Worm (Caenorhabditis elegans): ENCODE measurements around the gene F16G10.11.

DNA sequence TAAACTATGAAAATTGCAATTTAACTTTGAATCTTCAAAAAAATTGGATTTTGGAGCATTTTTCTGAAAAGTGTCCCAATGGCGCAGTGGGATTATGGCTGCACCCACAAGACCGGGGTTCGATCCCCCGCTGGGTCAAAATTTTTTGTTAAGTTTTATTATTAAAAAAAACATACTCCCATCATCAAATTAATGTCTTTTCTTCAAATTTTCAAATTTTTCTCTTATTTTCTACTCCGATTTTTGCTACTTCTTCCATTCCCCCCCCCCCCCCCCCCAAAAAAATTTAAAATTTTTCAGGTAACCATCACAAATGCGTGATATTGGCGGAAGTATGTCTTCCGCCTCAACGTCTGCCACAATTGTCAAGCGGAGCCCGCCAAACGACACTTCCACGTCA, 49.3 kb upstream of the F16G10.11 start, which contains the start of gene vab-19:
- TF ChIP-seq elt-3 (tag; optimal IDR thresholded peaks at IDR 0.05): no peak
- TF ChIP-seq ZK546.5 (tag; optimal IDR thresholded peaks at IDR 0.05): no peak
- TF ChIP-seq lin-13 (GFP tag; optimal IDR thresholded peaks at IDR 0.05): no peak
